Worm (Caenorhabditis elegans): ENCODE results near the gene srv-5.
A peak's percentile ranks its signal among the peaks of the same experiment; 100 is the strongest.

srv-5 gene

DNA sequence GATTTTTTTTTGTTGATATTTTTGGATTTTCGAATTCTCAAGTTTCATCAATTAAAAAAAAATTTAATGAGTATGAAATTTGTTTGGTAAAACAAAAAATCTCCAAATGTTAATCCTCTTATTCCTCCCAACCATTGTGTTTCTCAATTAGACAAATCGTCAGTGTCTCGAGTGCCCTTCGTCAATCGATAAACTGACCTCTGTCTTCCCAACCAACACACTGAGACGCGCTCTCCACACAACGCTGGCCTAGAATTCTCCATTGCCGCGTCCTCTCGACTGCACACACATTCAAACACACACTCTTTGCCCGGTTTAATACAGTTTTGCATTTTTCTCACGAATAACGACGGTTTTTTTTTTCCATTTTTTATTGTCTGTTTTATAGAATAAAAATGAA, 2.6 kb downstream of the srv-5 start, which contains the start of gene taf-11.1:
Gene taf-11.1, plus strand, starts transcription at position 389 of the 400 bp plus-strand sequence.
- peak; percentile 2 for TF ChIP-seq nfya-1 (tag; optimal IDR thresholded peaks at IDR 0.05)
- TF ChIP-seq elt-2 (tag; optimal IDR thresholded peaks at IDR 0.05): peak; percentile 5
- peak; percentile 29 for TF ChIP-seq tbx-2 (tag; optimal IDR thresholded peaks at IDR 0.05)
- TF ChIP-seq sox-4 (tag; optimal IDR thresholded peaks at IDR 0.05): no peak
- TF ChIP-seq ceh-34 (tag; optimal IDR thresholded peaks at IDR 0.05): no peak
- TF ChIP-seq ceh-30 (tag; optimal IDR thresholded peaks at IDR 0.05): no peak
- peak; percentile 20 for TF ChIP-seq unc-42 (tag; optimal IDR thresholded peaks at IDR 0.05)
- TF ChIP-seq nhr-11 (tag; optimal IDR thresholded peaks at IDR 0.05): no peak
- no peak for TF ChIP-seq pros-1 (tag; optimal IDR thresholded peaks at IDR 0.05)
- TF ChIP-seq ceh-48 (tag; optimal IDR thresholded peaks at IDR 0.05): peak; percentile 55
- TF ChIP-seq odd-2 (tag; optimal IDR thresholded peaks at IDR 0.05): no peak
- peak; percentile 37 for TF ChIP-seq ceh-2 (tag; optimal IDR thresholded peaks at IDR 0.05)
- peak; percentile 37 for TF ChIP-seq ets-4 (tag; optimal IDR thresholded peaks at IDR 0.05)
- TF ChIP-seq mec-3 (tag; optimal IDR thresholded peaks at IDR 0.05; ENCODE audit: borderline replicate concordance): no peak
- no peak for TF ChIP-seq che-1 (tag; optimal IDR thresholded peaks at IDR 0.05)
- no peak for TF ChIP-seq ztf-16 (tag; optimal IDR thresholded peaks at IDR 0.05)
- TF ChIP-seq C08G9.2 (tag; optimal IDR thresholded peaks at IDR 0.05): peak; percentile 18
- TF ChIP-seq ttx-3 (tag; optimal IDR thresholded peaks at IDR 0.05): no peak
- no peak for TF ChIP-seq pag-3 (tag; optimal IDR thresholded peaks at IDR 0.05; ENCODE audit: borderline replicate concordance)
- TF ChIP-seq ceh-31 (tag; optimal IDR thresholded peaks at IDR 0.05): peak; percentile 60
- TF ChIP-seq npax-4 (tag; optimal IDR thresholded peaks at IDR 0.05): no peak

DNA sequence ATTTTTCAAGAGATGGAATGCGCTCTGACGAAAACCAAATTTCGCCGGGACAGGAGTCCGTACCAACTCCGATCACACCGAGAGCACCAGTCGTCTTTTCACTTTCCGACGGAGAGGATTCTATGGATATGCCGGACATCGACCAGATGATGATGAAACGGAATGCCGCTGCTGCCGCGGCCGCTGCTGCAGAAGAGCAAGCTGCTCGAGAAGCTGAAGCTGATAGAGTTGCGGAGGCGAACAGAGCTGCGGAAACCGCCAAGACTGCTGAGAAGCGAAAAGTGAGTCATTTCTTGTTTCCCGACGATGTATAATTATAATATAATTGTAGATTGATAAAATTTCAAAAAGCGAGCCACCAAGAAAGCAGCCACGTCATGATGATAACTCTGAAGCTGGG, 3.2 kb downstream of the srv-5 start:
- TF ChIP-seq ref-2 (tag; optimal IDR thresholded peaks at IDR 0.05): no peak
- TF ChIP-seq ceh-30 (tag; optimal IDR thresholded peaks at IDR 0.05): no peak
- TF ChIP-seq npax-4 (tag; optimal IDR thresholded peaks at IDR 0.05): no peak
- no peak for TF ChIP-seq zip-5 (tag; optimal IDR thresholded peaks at IDR 0.05)
- no peak for TF ChIP-seq unc-3 (GFP tag; conservative IDR thresholded peaks at IDR 0.05)
- no peak for TF ChIP-seq unc-3 (tag; optimal IDR thresholded peaks at IDR 0.05)
- TF ChIP-seq sdc-2 (tag; optimal IDR thresholded peaks at IDR 0.05): no peak
- TF ChIP-seq ceh-18 (tag; optimal IDR thresholded peaks at IDR 0.05): no peak
- no peak for TF ChIP-seq ets-4 (tag; optimal IDR thresholded peaks at IDR 0.05)
- TF ChIP-seq ceh-22 (tag; optimal IDR thresholded peaks at IDR 0.05): no peak
- no peak for TF ChIP-seq dmd-4 (tag; optimal IDR thresholded peaks at IDR 0.05; ENCODE audit: borderline replicate concordance)
- TF ChIP-seq ceh-24 (tag; optimal IDR thresholded peaks at IDR 0.05): no peak
- no peak for TF ChIP-seq tbx-2 (tag; optimal IDR thresholded peaks at IDR 0.05)
- TF ChIP-seq C08G9.2 (tag; optimal IDR thresholded peaks at IDR 0.05): no peak
- no peak for TF ChIP-seq sox-2 (GFP tag; IDR thresholded peaks at IDR 0.05)

DNA sequence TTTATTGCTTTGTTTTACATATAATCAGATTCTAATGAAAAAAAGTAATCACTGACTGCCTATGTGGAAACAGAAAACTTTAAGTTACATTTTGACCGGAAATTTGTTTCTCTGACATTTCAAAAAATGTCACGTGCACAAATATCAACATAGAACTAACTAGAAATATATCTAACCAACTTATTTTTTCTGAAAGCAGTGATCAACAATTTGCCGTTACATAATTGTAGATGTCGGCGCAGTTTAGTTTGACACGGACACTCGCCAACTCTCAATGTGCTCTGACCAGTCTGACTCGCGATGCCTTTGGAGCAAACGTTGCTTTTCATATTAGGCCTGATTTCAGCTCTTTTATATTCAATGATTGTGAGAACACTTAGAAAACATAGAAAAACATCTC, 4.6 kb downstream of the srv-5 start, which contains the start of gene srv-6:
Gene srv-6, plus strand, starts transcription at position 301 of the 400 bp plus-strand sequence.
- TF ChIP-seq tbx-2 (tag; optimal IDR thresholded peaks at IDR 0.05): no peak
- TF ChIP-seq lim-6 (tag; optimal IDR thresholded peaks at IDR 0.05): no peak
- TF ChIP-seq zip-5 (tag; optimal IDR thresholded peaks at IDR 0.05): no peak
- TF ChIP-seq tbx-7 (tag; optimal IDR thresholded peaks at IDR 0.05): no peak
- TF ChIP-seq K02D7.2 (tag; optimal IDR thresholded peaks at IDR 0.05): no peak
- no peak for TF ChIP-seq dmd-4 (tag; optimal IDR thresholded peaks at IDR 0.05; ENCODE audit: borderline replicate concordance)
- no peak for TF ChIP-seq ceh-6 (GFP tag; optimal IDR thresholded peaks at IDR 0.05)
- TF ChIP-seq Y22D7AL.16 (tag; optimal IDR thresholded peaks at IDR 0.05): no peak
- no peak for TF ChIP-seq odd-2 (tag; optimal IDR thresholded peaks at IDR 0.05)
- TF ChIP-seq ztf-16 (tag; optimal IDR thresholded peaks at IDR 0.05): no peak
- no peak for TF ChIP-seq pax-1 (tag; optimal IDR thresholded peaks at IDR 0.05)

DNA sequence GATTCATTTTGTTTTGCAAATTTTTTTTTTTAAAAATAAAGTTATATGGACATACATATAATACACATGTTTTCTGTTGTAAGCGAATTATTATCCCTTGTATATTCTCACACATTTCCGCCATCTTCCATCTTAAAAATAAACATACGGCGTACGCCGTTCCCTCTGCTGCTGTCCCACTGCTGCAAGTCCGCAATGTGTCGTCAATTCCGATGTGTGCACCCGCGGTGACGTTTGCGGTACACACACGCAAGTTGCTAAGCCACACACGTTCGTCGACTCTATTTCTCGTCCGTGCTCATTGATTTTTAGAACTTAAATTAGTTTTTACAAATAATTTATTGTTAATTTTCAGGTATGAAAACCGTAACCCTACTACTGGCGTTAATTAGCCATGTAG, 8.2 kb downstream of the srv-5 start, which contains the start of gene C52B9.4:
Gene C52B9.4, plus strand, starts transcription at position 356 of the 400 bp plus-strand sequence.
- TF ChIP-seq hlh-8 (tag; optimal IDR thresholded peaks at IDR 0.05) (peak; percentile 3), unc-42 (tag; optimal IDR thresholded peaks at IDR 0.05) (peak; percentile 11), K09A11.1 (tag; optimal IDR thresholded peaks at IDR 0.05; ENCODE audit: insufficient read depth) (no peak), nfya-1 (tag; optimal IDR thresholded peaks at IDR 0.05) (peak; percentile 16), nhr-232 (tag; optimal IDR thresholded peaks at IDR 0.05) (no peak)
